Fruit fly (Drosophila melanogaster): ENCODE measurements around the gene Ugt36F1.

- peak; percentile 64 for TF ChIP-seq CG16779 (tag; optimal IDR thresholded peaks at IDR 0.05)
- peak; percentile 50 for TF ChIP-seq OdsH (GFP tag; optimal IDR thresholded peaks at IDR 0.05)
- peak; percentile 54 for TF ChIP-seq CG6854 (GFP tag; optimal IDR thresholded peaks at IDR 0.05)
- peak; percentile 62 for TF ChIP-seq Ets96B (tag; optimal IDR thresholded peaks at IDR 0.05)
- no peak for TF ChIP-seq fd85E (GFP tag; optimal IDR thresholded peaks at IDR 0.05)
- TF ChIP-seq CG6808 (GFP tag; optimal IDR thresholded peaks at IDR 0.05), result peak; percentile 48
- peak; percentile 76 for TF ChIP-seq esn (GFP tag; optimal IDR thresholded peaks at IDR 0.05)
- TF ChIP-seq Smox (GFP tag; optimal IDR thresholded peaks at IDR 0.05), result no peak
- TF ChIP-seq Sox102F (GFP tag; optimal IDR thresholded peaks at IDR 0.05), result peak; percentile 57
- peak; percentile 73 for TF ChIP-seq Hr39 (GFP tag; optimal IDR thresholded peaks at IDR 0.05)
- no peak for TF ChIP-seq CG4318 (GFP tag; optimal IDR thresholded peaks at IDR 0.05)
These were observed 11.7 kb downstream of the Ugt36F1 start, which contains the start of the genes CG17597 and ScpX for dm6 chr2L:18830587-18831528.
